Fruit fly (Drosophila melanogaster) whole organism, adult: ENCODE data around the gene beta4GalNAcTB.

Source experiments
- CG11617 ChIP-seq: fragments of 200-800 bp; sonication (Bioruptor generic); optimal IDR thresholded peaks from 2 replicates; lab custom pipeline; 2017; ENCODE audit warnings: mild to moderate bottlenecking, missing biosample characterization, missing genetic modification reagents, missing genetic modification characterization
- CG12768 ChIP-seq: fragments of 200-800 bp; sonication (Bioruptor generic); optimal IDR thresholded peaks from 2 replicates; lab custom pipeline; 2017; ENCODE audit warnings: missing biosample characterization, missing genetic modification characterization, mild to moderate bottlenecking, moderate library complexity, missing genetic modification reagents
- CG14711 ChIP-seq: fragments of 200-800 bp; sonication (Bioruptor generic); optimal IDR thresholded peaks from 2 replicates; lab custom pipeline; 2018; ENCODE audit warnings: missing biosample characterization, mild to moderate bottlenecking, missing genetic modification characterization, moderate library complexity
- CG1620 ChIP-seq: fragments of 200-800 bp; sonication (Bioruptor generic); optimal IDR thresholded peaks from 2 replicates; lab custom pipeline; 2016; ENCODE audit warnings: missing biosample characterization, missing genetic modification characterization
- CG33017 ChIP-seq: fragments of 200-800 bp; sonication (Bioruptor generic); optimal IDR thresholded peaks from 2 replicates; lab custom pipeline; 2018; ENCODE audit warnings: missing biosample characterization, mild to moderate bottlenecking, missing genetic modification characterization, moderate library complexity
- CG5204 ChIP-seq: fragments of 200-800 bp; sonication (Bioruptor generic); optimal IDR thresholded peaks from 2 replicates; lab custom pipeline; 2016; ENCODE audit warnings: missing biosample characterization, missing genetic modification characterization
- CG7045 ChIP-seq: fragments of 200-800 bp; sonication (Bioruptor generic); optimal IDR thresholded peaks from 2 replicates; lab custom pipeline; 2017; ENCODE audit warnings: missing biosample characterization, mild to moderate bottlenecking, missing genetic modification characterization
- CG7101 ChIP-seq: fragments of 200-800 bp; sonication (Bioruptor generic); optimal IDR thresholded peaks from 2 replicates; lab custom pipeline; 2018; ENCODE audit warnings: missing biosample characterization, mild to moderate bottlenecking, missing genetic modification characterization, moderate library complexity
- Clk ChIP-seq: fragments of 200-800 bp; sonication (Bioruptor generic); optimal IDR thresholded peaks from 2 replicates; lab custom pipeline; 2017; ENCODE audit warnings: missing biosample characterization, missing genetic modification characterization
- Crg-1 ChIP-seq: fragments of 200-800 bp; sonication (Bioruptor generic); optimal IDR thresholded peaks from 2 replicates; lab custom pipeline; 2016; ENCODE audit warnings: missing biosample characterization, missing genetic modification characterization
- Hr96 ChIP-seq: fragments of 200-800 bp; sonication (Bioruptor generic); optimal IDR thresholded peaks from 2 replicates; lab custom pipeline; 2016; ENCODE audit warnings: missing biosample characterization, missing genetic modification characterization
- Mnt ChIP-seq: fragments of 200-800 bp; sonication (Bioruptor generic); optimal IDR thresholded peaks from 2 replicates; lab custom pipeline; 2016; ENCODE audit warnings: missing biosample characterization, mild to moderate bottlenecking, missing genetic modification characterization
- bab1 ChIP-seq: fragments of 200-800 bp; sonication (Bioruptor generic); optimal IDR thresholded peaks from 3 replicates; lab custom pipeline; 2019; ENCODE audit warnings: missing biosample characterization, mild to moderate bottlenecking, missing genetic modification characterization, moderate library complexity
- cic ChIP-seq: fragments of 200-800 bp; sonication (Bioruptor generic); optimal IDR thresholded peaks from 2 replicates; lab custom pipeline; 2017; ENCODE audit warnings: missing biosample characterization, mild to moderate bottlenecking, missing genetic modification characterization, moderate library complexity
- cnc ChIP-seq, 2 experiments: fragments of >200 bp; optimal IDR thresholded peaks; 2 replicates each; lab custom pipeline; 2017
- kay ChIP-seq: fragments of 200-800 bp; sonication (Bioruptor generic); peaks from one replicate; lab custom pipeline; 2016; ENCODE audit warnings: missing biosample characterization, missing genetic modification characterization, borderline replicate concordance
- ovo ChIP-seq: fragments of 200-800 bp; sonication (Bioruptor generic); optimal IDR thresholded peaks from 2 replicates; lab custom pipeline; 2016; ENCODE audit warnings: missing biosample characterization, missing genetic modification characterization
- pad ChIP-seq: fragments of 200-800 bp; sonication (Bioruptor generic); optimal IDR thresholded peaks from 3 replicates; lab custom pipeline; 2017; ENCODE audit warnings: missing biosample characterization, missing genetic modification characterization, mild to moderate bottlenecking, moderate library complexity, missing genetic modification reagents
- tj ChIP-seq: fragments of 200-800 bp; sonication (Bioruptor generic); optimal IDR thresholded peaks from 3 replicates; lab custom pipeline; 2017; ENCODE audit warnings: missing biosample characterization, mild to moderate bottlenecking, missing genetic modification characterization, moderate library complexity
- toe ChIP-seq: fragments of 200-800 bp; sonication (Bioruptor generic); optimal IDR thresholded peaks from 2 replicates; lab custom pipeline; 2016; ENCODE audit warnings: missing biosample characterization, missing genetic modification characterization

Gene beta4GalNAcTB

DNA sequence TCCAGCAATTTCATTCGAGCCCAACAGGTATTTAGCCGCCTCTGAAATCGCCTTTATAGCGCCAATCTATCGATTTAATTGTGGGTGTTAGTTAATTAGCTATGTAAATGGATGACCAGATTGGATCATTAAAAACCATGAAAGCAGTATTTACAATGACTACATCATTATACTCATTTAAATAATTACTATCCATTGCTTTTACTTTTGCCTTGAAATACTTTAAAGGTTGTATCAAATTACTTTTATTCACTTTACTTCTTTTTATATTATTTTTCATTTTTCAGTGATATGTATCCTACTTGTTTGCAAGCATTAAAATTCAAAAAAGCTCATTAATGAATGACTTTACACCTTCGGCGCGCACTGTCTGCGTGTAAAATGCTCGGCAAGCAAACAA is 34.8 kb downstream of the beta4GalNAcTB start:
- TF ChIP-seq tj (GFP tag; lab: Kevin White, UChicago) (no peak), CG7101 (tag; lab: Kevin White, UChicago) (no peak), pad (GFP tag; lab: Kevin White, UChicago) (no peak), CG33017 (tag; lab: Kevin White, UChicago) (no peak), ovo (GFP tag; lab: Kevin White, UChicago) (no peak)

DNA sequence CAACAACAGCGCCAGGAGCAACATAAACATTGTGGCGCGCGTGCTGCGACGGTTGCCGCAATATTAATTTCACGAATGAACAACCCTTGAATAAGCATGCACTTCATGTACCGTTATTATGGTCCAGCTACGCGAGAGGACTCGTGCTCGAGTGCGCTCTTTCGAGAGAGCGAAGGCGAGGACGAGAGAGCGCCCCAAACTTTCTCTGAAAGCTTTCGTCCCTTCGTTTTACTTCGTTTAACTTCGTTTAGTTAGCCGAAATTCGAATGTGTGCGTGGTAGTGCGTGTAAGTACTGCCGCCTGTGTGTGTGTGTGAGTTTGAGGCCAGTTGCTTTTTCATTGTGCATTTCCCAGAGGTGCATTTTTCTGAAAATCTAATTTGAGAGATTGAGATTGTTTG is 43.1 kb downstream of the beta4GalNAcTB start:
- TF ChIP-seq cic (GFP tag; lab: Kevin White, UChicago), result no peak
- TF ChIP-seq tj (GFP tag; lab: Kevin White, UChicago), result no peak
- no peak for TF ChIP-seq CG7101 (tag; lab: Kevin White, UChicago)
- TF ChIP-seq Crg-1 (GFP tag; lab: Kevin White, UChicago), result no peak
- TF ChIP-seq Mnt (GFP tag; lab: Kevin White, UChicago), result no peak
- no peak for TF ChIP-seq Clk (GFP tag; lab: Kevin White, UChicago)
- TF ChIP-seq CG11617 (GFP tag; lab: Kevin White, UChicago), result no peak
- TF ChIP-seq cnc (optimal IDR thresholded peaks at IDR 0.05; lab: Kevin White, UChicago), result no peak
- TF ChIP-seq ovo (GFP tag; lab: Kevin White, UChicago), result no peak
- TF ChIP-seq toe (GFP tag; lab: Kevin White, UChicago), result no peak
- no peak for TF ChIP-seq CG14711
- no peak for TF ChIP-seq Hr96
- TF ChIP-seq CG7045 (GFP tag; lab: Kevin White, UChicago), result no peak
- no peak for TF ChIP-seq pad (GFP tag; lab: Kevin White, UChicago)
- TF ChIP-seq CG12768 (GFP tag; lab: Kevin White, UChicago), result no peak
- TF ChIP-seq kay (GFP tag; lab: Kevin White, UChicago), result no peak
- no peak for TF ChIP-seq bab1 (GFP tag; lab: Kevin White, UChicago)
- no peak for TF ChIP-seq CG5204 (GFP tag; lab: Kevin White, UChicago)
- no peak for TF ChIP-seq CG1620

DNA sequence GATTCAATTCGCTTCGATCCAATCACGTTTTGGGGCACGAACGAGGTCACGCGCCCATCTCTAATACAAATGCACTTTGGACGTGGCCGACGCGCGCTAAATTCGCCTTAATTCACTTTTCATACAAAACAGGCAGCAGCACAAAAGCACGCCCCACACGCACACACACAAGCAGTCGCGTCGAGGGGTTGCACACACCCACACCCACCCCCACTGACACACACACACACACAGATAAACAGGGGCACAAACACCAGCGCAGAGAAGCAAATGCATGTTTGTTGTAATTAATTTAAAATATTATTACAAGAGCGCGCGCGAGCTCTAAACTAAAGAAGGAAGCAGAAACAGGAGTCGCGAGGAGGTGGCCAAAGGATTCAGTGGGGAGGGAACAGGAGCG is 44.4 kb downstream of the beta4GalNAcTB start:
- TF ChIP-seq cnc (optimal IDR thresholded peaks at IDR 0.05; lab: Kevin White, UChicago) (no peak), Mnt (GFP tag; lab: Kevin White, UChicago) (no peak), tj (GFP tag; lab: Kevin White, UChicago) (no peak)

DNA sequence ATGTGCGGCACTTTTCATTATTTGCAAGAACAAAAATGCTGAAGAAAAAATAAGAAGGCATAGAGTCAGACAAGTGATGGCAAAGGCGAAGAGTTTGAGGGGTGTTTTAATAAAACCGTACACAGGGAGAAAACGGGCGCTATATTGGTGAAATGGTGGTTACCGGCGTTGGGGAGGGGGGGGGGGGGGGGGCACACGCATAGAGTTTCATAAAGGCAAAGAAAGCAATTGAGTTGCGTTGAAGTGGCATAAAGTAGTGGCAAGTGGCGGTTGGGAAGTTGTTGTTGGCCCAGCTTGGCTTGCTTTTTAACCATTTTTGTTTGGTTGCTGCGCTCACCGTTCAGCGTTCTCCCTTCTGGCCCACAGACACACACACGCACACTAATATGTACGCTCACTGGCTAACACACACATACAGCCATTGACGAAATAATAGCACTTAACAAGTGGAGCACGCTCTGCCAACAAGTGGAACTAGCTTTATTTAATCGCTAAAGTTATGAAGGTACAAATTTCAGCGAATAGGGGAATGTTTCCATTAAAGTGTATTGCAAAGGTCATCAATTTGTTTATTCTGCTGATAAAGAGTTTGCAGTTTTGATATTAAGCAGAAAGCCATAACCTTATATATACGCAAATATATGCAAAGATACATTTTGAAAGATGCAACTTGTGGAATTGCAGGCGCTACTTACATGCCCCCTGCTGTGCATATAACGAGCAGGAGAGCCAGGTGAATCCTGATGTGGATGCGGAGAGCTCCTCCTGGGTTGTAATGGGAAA is 46.0 kb downstream of the beta4GalNAcTB start:
- TF ChIP-seq CG7101 (tag; lab: Kevin White, UChicago), result no peak
- TF ChIP-seq bab1 (GFP tag; lab: Kevin White, UChicago), result no peak
- TF ChIP-seq Hr96, result no peak
- no peak for TF ChIP-seq tj (GFP tag; lab: Kevin White, UChicago)
- no peak for TF ChIP-seq cic (GFP tag; lab: Kevin White, UChicago)
- no peak for TF ChIP-seq CG14711
- no peak for TF ChIP-seq toe (GFP tag; lab: Kevin White, UChicago)
- no peak for TF ChIP-seq kay (GFP tag; lab: Kevin White, UChicago)
- TF ChIP-seq CG33017 (tag; lab: Kevin White, UChicago), result no peak
- TF ChIP-seq ovo (GFP tag; lab: Kevin White, UChicago), result no peak
- TF ChIP-seq pad (GFP tag; lab: Kevin White, UChicago), result no peak
- TF ChIP-seq cnc (optimal IDR thresholded peaks at IDR 0.05; lab: Kevin White, UChicago), result no peak

DNA sequence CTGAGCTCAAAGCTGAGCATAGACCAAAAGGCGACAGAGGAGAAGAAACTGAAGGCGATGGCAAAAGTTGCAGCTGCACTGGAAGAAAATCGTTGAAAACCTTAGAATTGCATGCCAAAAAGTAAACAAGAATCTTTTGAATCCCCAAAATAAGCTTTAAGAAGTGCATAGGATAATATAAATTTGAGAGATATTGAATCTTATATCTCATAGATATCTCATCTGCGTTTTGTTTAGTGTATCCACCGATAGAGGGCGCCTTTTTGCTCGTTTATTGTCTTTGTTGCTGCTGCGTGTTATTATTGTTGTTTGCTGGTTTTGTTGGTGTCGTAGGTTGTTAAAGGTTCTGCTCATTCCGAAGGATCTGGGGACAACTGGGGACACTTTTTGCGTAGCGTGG is 47.9 kb downstream of the beta4GalNAcTB start:
- TF ChIP-seq CG11617 (GFP tag; lab: Kevin White, UChicago), result no peak
- TF ChIP-seq CG12768 (GFP tag; lab: Kevin White, UChicago), result no peak
